Worm (Caenorhabditis elegans): ENCODE measurements around the gene C05C10.5.

Gene C05C10.5

DNA sequence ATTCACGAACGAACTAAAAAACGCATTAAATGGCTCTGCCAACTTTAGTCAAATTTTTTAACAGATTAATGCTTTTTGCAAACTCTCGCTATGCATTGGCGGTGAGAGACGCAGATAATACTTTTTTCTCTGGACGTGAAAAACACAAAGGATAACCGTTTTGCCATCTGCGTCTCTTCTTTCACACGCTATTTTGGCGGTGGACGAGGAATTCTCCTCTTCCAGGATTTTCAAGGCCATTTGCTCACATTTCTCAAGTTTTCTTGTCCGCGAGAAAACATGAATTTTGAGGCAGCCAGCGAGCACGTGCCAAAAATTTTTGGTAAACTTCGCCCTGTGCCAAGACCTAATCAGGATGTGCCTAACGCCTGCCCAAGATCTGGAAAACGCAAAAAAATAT, 7.8 kb upstream of the C05C10.5 start (continued):
- TF ChIP-seq nhr-11 (tag; optimal IDR thresholded peaks at IDR 0.05) (peak; percentile 12), aha-1 (tag) (peak; percentile 52), hif-1 (tag; optimal IDR thresholded peaks at IDR 0.05) (peak in 1 of 2 experiments; percentile 80), rbr-2 (tag; optimal IDR thresholded peaks at IDR 0.05) (peak; percentile 5), dve-1 (tag; optimal IDR thresholded peaks at IDR 0.05; ENCODE audit: insufficient read depth) (peak; percentile 14), tag-97 (GFP tag; IDR thresholded peaks at IDR 0.05) (no peak), mxl-3 (GFP tag; optimal IDR thresholded peaks at IDR 0.05) (peak; percentile 56), Y75B8A.6 (GFP tag; IDR thresholded peaks at IDR 0.05) (no peak), T20F7.1 (GFP tag; optimal IDR thresholded peaks at IDR 0.05) (no peak), F10B5.3 (tag; optimal IDR thresholded peaks at IDR 0.05) (no peak)

DNA sequence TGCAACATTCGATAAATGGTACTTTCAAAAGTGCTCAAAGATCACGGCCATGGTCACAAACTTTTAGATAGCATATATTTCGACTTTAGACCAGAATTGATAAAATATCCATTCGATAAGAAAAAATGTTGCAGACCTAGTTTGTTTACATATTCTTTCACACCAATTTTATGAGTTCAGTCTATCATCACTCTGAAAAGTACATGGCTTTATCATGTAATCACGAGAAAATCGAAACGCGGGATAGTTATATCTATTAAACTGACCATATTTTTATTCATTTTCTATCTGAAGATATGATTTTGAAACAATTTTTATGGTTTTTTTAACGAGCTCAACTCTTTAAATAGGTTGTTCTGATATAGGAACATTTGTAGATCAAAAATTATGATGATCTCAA, 7.4 kb upstream of the C05C10.5 start, which contains the start of gene pho-11:
pho-11 (plus strand) TSS at position 374 of the 400 bp plus-strand sequence.
- TF ChIP-seq rbr-2 (tag; optimal IDR thresholded peaks at IDR 0.05), result no peak
- peak; percentile 27; the same call in 1 of the 2 replicates for TF ChIP-seq dmd-6 (GFP tag; IDR thresholded peaks at IDR 0.05)
- no peak for TF ChIP-seq dpl-1 (GFP tag; optimal IDR thresholded peaks at IDR 0.05)
- TF ChIP-seq nhr-237 (tag; optimal IDR thresholded peaks at IDR 0.05), result no peak
- no peak for TF ChIP-seq sdz-12 (GFP tag; optimal IDR thresholded peaks at IDR 0.05)
- no peak for TF ChIP-seq egl-27 (tag; optimal IDR thresholded peaks at IDR 0.05)
- TF ChIP-seq dmd-9 (GFP tag; IDR thresholded peaks at IDR 0.05), result no peak
- peak; percentile 90 for TF ChIP-seq php-3 (GFP tag; IDR thresholded peaks at IDR 0.05)
- TF ChIP-seq nhr-25 (tag; optimal IDR thresholded peaks at IDR 0.05; ENCODE audit: borderline replicate concordance, insufficient read depth), result no peak
- TF ChIP-seq nhr-11 (tag; optimal IDR thresholded peaks at IDR 0.05), result no peak
- no peak for TF ChIP-seq fos-1 (tag; optimal IDR thresholded peaks at IDR 0.05)
- no peak for TF ChIP-seq nhr-48 (tag; optimal IDR thresholded peaks at IDR 0.05)
- TF ChIP-seq mdt-29 (GFP tag; IDR thresholded peaks at IDR 0.05), result no peak
- peak; percentile 76 for TF ChIP-seq dve-1 (tag; optimal IDR thresholded peaks at IDR 0.05; ENCODE audit: insufficient read depth)
- peak; percentile 6 for TF ChIP-seq pqm-1 (tag; optimal IDR thresholded peaks at IDR 0.05)
- peak; percentile 10 for TF ChIP-seq hlh-11 (tag; optimal IDR thresholded peaks at IDR 0.05)
- TF ChIP-seq lin-15B (tag; optimal IDR thresholded peaks at IDR 0.05), result no peak
- no peak for TF ChIP-seq cey-2 (tag; optimal IDR thresholded peaks at IDR 0.05; ENCODE audit: borderline replicate concordance, insufficient read depth)
- TF ChIP-seq daf-16 (GFP tag; optimal IDR thresholded peaks at IDR 0.05), result no peak
- TF ChIP-seq daf-16 (tag; optimal IDR thresholded peaks at IDR 0.05), result peak; percentile 88
- no peak for TF ChIP-seq F37D6.2 (tag; optimal IDR thresholded peaks at IDR 0.05)
- TF ChIP-seq ceh-20 (GFP tag; IDR thresholded peaks at IDR 0.05), result no peak
- TF ChIP-seq skn-1 (tag; optimal IDR thresholded peaks at IDR 0.05), result no peak

DNA sequence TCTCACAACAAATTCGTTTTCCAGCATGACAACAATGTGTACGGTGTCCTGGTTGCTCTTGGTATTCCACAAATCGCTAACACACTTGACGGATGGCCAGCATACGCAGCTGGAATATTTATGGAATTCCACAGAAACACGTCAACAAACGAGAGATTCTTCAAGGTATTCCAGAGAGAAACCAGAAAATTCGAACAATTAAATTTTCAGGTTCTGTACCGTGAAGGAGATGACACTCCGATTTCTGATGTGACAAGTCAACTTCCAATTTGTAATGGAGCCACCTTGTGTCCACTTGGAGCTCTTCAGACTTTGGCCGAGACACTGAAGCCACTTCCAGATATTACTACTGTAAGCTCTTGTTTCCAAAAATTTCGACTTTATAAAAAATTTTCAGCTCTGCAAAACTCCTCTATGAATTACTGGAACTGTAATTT, 4.9 kb upstream of the C05C10.5 start:
- TF ChIP-seq lin-13 (GFP tag; optimal IDR thresholded peaks at IDR 0.05), result peak; percentile 61
- TF ChIP-seq lsy-2 (tag; optimal IDR thresholded peaks at IDR 0.05), result peak in 1 of 2 experiments; percentile 11
- peak; percentile 28; the same call in 1 of the 2 replicates for TF ChIP-seq vab-7 (GFP tag; IDR thresholded peaks at IDR 0.05)
- no peak for TF ChIP-seq nhr-25 (tag; optimal IDR thresholded peaks at IDR 0.05; ENCODE audit: borderline replicate concordance, insufficient read depth)
- peak; percentile 94 for TF ChIP-seq aha-1 (tag)
- TF ChIP-seq hif-1 (tag; optimal IDR thresholded peaks at IDR 0.05), result no peak
- TF ChIP-seq T26A8.4 (GFP tag; IDR thresholded peaks at IDR 0.05), result peak; percentile 60
- 0 out of 2 replicates have a peak, but pooled peaks have one; percentile 8 for TF ChIP-seq ceh-20 (GFP tag; IDR thresholded peaks at IDR 0.05)
- TF ChIP-seq hlh-11 (tag; optimal IDR thresholded peaks at IDR 0.05), result peak; percentile 27
- no peak for TF ChIP-seq zip-11 (GFP tag; IDR thresholded peaks at IDR 0.05)
- TF ChIP-seq saeg-2 (GFP tag; IDR thresholded peaks at IDR 0.05), result 0 out of 2 replicates have a peak, but pooled peaks have one; percentile 15
- TF ChIP-seq Y75B8A.6 (GFP tag; IDR thresholded peaks at IDR 0.05), result peak; percentile 66; the same call in 1 of the 2 replicates
- TF ChIP-seq daf-19 (GFP tag; conservative IDR thresholded peaks at IDR 0.05), result no peak
- TF ChIP-seq duxl-1 (tag; optimal IDR thresholded peaks at IDR 0.05; ENCODE audit: poor library complexity), result peak; percentile 58
- TF ChIP-seq mep-1 (tag; optimal IDR thresholded peaks at IDR 0.05), result peak; percentile 71
- TF ChIP-seq mes-2 (tag; optimal IDR thresholded peaks at IDR 0.05; ENCODE audit: poor library complexity, severe bottlenecking), result peak; percentile 17
- TF ChIP-seq lin-1 (GFP tag; IDR thresholded peaks at IDR 0.05), result peak; percentile 21; the same call in 1 of the 2 replicates
- TF ChIP-seq ama-1 (optimal IDR thresholded peaks at IDR 0.05), result peak; percentile 78
- TF ChIP-seq F49E8.2 (tag; optimal IDR thresholded peaks at IDR 0.05; ENCODE audit: borderline replicate concordance), result no peak
- peak; percentile 59 for TF ChIP-seq lin-38 (GFP tag; IDR thresholded peaks at IDR 0.05)
- TF ChIP-seq pha-4 (GFP tag; IDR thresholded peaks at IDR 0.05), result 0 out of 2 replicates have a peak, but pooled peaks have one; percentile 29
- no peak for TF ChIP-seq pha-4 (tag; optimal IDR thresholded peaks at IDR 0.05)
- peak; percentile 28 for TF ChIP-seq dve-1 (tag; optimal IDR thresholded peaks at IDR 0.05; ENCODE audit: insufficient read depth)
- peak; percentile 22 for TF ChIP-seq gei-8 (GFP tag; optimal IDR thresholded peaks at IDR 0.05)

All from whole organism, L4 larva.